Worm (Caenorhabditis elegans): Measurements from ENCODE around the gene C36E8.6.

Gene C36E8.6

ce11 chrIII:3979980-3980631 is 7.8 kb upstream of the C36E8.6 start (continued):
- no peak; the same call in 1 of the 2 replicates for TF ChIP-seq egl-43 (GFP tag; IDR thresholded peaks at IDR 0.05)
- TF ChIP-seq mes-2 (tag; optimal IDR thresholded peaks at IDR 0.05; ENCODE audit: poor library complexity, severe bottlenecking), result peak; percentile 79
- peak; percentile 50; the same call in 1 of the 2 replicates for TF ChIP-seq arid-1 (GFP tag; conservative IDR thresholded peaks at IDR 0.05)
- TF ChIP-seq nhr-11 (tag; optimal IDR thresholded peaks at IDR 0.05), result no peak
- peak; percentile 79 for TF ChIP-seq mep-1 (tag; optimal IDR thresholded peaks at IDR 0.05)
- peak; percentile 88 for TF ChIP-seq hlh-30 (tag; optimal IDR thresholded peaks at IDR 0.05; ENCODE audit: insufficient read depth)
- no peak for TF ChIP-seq nhr-6 (tag; optimal IDR thresholded peaks at IDR 0.05)
- no peak for TF ChIP-seq zag-1 (tag; optimal IDR thresholded peaks at IDR 0.05)
- no peak for TF ChIP-seq lin-39 (tag; optimal IDR thresholded peaks at IDR 0.05)
- TF ChIP-seq gei-8 (GFP tag; optimal IDR thresholded peaks at IDR 0.05), result no peak
- TF ChIP-seq T26A8.4 (GFP tag; IDR thresholded peaks at IDR 0.05), result peak; percentile 37; the same call in 1 of the 2 replicates
- TF ChIP-seq fos-1 (tag; optimal IDR thresholded peaks at IDR 0.05), result no peak
- peak; percentile 13 for TF ChIP-seq F37D6.2 (tag; optimal IDR thresholded peaks at IDR 0.05)
- TF ChIP-seq nhr-77 (tag; optimal IDR thresholded peaks at IDR 0.05), result no peak
- TF ChIP-seq F10B5.3 (tag; optimal IDR thresholded peaks at IDR 0.05), result no peak
- no peak for TF ChIP-seq F44E2.7 (GFP tag; IDR thresholded peaks at IDR 0.05)
- no peak for TF ChIP-seq nhr-111 (GFP tag; optimal IDR thresholded peaks at IDR 0.05)
- no peak for TF ChIP-seq ceh-82 (tag; optimal IDR thresholded peaks at IDR 0.05)
- TF ChIP-seq daf-12 (tag; optimal IDR thresholded peaks at IDR 0.05), result no peak
- no peak for TF ChIP-seq lin-13 (GFP tag; optimal IDR thresholded peaks at IDR 0.05)
- no peak for TF ChIP-seq daf-19 (GFP tag; conservative IDR thresholded peaks at IDR 0.05)
- peak; percentile 43; the same call in 1 of the 2 replicates for TF ChIP-seq set-16 (GFP tag; IDR thresholded peaks at IDR 0.05)
- TF ChIP-seq duxl-1 (tag; optimal IDR thresholded peaks at IDR 0.05; ENCODE audit: poor library complexity), result no peak
- TF ChIP-seq php-3 (GFP tag; IDR thresholded peaks at IDR 0.05), result no peak
- peak; percentile 28 for TF ChIP-seq nhr-102 (tag; optimal IDR thresholded peaks at IDR 0.05)
- no peak for TF ChIP-seq lir-3 (tag; optimal IDR thresholded peaks at IDR 0.05)
- no peak for TF ChIP-seq unc-130 (GFP tag; optimal IDR thresholded peaks at IDR 0.05)
- TF ChIP-seq ceh-32 (tag; optimal IDR thresholded peaks at IDR 0.05; ENCODE audit: poor library complexity), result no peak
- TF ChIP-seq egl-27 (tag; optimal IDR thresholded peaks at IDR 0.05), result no peak
- peak; percentile 54 for TF ChIP-seq nhr-48 (tag; optimal IDR thresholded peaks at IDR 0.05)
- TF ChIP-seq cey-2 (tag; optimal IDR thresholded peaks at IDR 0.05; ENCODE audit: borderline replicate concordance, insufficient read depth), result no peak
- TF ChIP-seq ceh-62 (tag; optimal IDR thresholded peaks at IDR 0.05), result no peak
- TF ChIP-seq zfp-2 (tag; optimal IDR thresholded peaks at IDR 0.05), result no peak
- TF ChIP-seq lim-7 (GFP tag; IDR thresholded peaks at IDR 0.05), result no peak
- TF ChIP-seq ces-1 (GFP tag; optimal IDR thresholded peaks at IDR 0.05), result no peak
- no peak for TF ChIP-seq spr-3 (GFP tag; optimal IDR thresholded peaks at IDR 0.05)
- TF ChIP-seq pha-4 (GFP tag; IDR thresholded peaks at IDR 0.05), result peak; percentile 61; the same call in 1 of the 2 replicates
- TF ChIP-seq pha-4 (tag; optimal IDR thresholded peaks at IDR 0.05), result no peak
- no peak for TF ChIP-seq madf-9 (GFP tag; conservative IDR thresholded peaks at IDR 0.05)
- TF ChIP-seq zip-2 (tag; optimal IDR thresholded peaks at IDR 0.05), result no peak
- TF ChIP-seq ama-1 (optimal IDR thresholded peaks at IDR 0.05), result no peak
- no peak for TF ChIP-seq D1046.2 (GFP tag; IDR thresholded peaks at IDR 0.05)
- no peak for TF ChIP-seq sdz-12 (GFP tag; optimal IDR thresholded peaks at IDR 0.05)
- no peak for TF ChIP-seq ceh-20 (GFP tag; IDR thresholded peaks at IDR 0.05)
- peak; percentile 45 for TF ChIP-seq dpl-1 (GFP tag; optimal IDR thresholded peaks at IDR 0.05)
- TF ChIP-seq rbr-2 (tag; optimal IDR thresholded peaks at IDR 0.05), result peak; percentile 77
- TF ChIP-seq nhr-10 (tag; optimal IDR thresholded peaks at IDR 0.05), result peak; percentile 20
- TF ChIP-seq jun-1 (tag; optimal IDR thresholded peaks at IDR 0.05), result no peak
- peak; percentile 64; the same call in 1 of the 2 replicates for TF ChIP-seq tra-1 (GFP tag; IDR thresholded peaks at IDR 0.05)
- TF ChIP-seq R02D3.7 (tag; optimal IDR thresholded peaks at IDR 0.05), result no peak
- no peak for TF ChIP-seq vab-7 (GFP tag; IDR thresholded peaks at IDR 0.05)

Measured in whole organism, L4 larva.